Fruit fly (Drosophila melanogaster) whole organism, prepupa: Measurements from ENCODE around the gene CG12502.

Source experiments
- Blimp-1 ChIP-seq: fragments of 200-800 bp; sonication (Bioruptor generic); optimal IDR thresholded peaks from 3 replicates; lab custom pipeline; 2017; ENCODE audit warnings: missing biosample characterization, missing genetic modification characterization, mild to moderate bottlenecking, moderate library complexity, missing genetic modification reagents
- CG10631 ChIP-seq: fragments of 200-800 bp; sonication (Bioruptor generic); optimal IDR thresholded peaks from 2 replicates; lab custom pipeline; 2016; ENCODE audit warnings: missing biosample characterization, missing genetic modification characterization
- CG11294 ChIP-seq: fragments of 200-800 bp; sonication (Bioruptor generic); IDR thresholded peaks from 2 replicates; pipeline ENCODE4 v1.3.6; 2022; ENCODE audit warnings: missing biosample characterization, missing genetic modification characterization
- CG11762 ChIP-seq: fragments of 200-800 bp; sonication (Bioruptor generic); optimal IDR thresholded peaks from 3 replicates; lab custom pipeline; 2016; ENCODE audit warnings: missing biosample characterization, missing genetic modification characterization; ENCODE audit not compliant: insufficient read depth
- CG11902 ChIP-seq: fragments of 200-800 bp; sonication (Bioruptor generic); optimal IDR thresholded peaks from 3 replicates; lab custom pipeline; 2016; ENCODE audit warnings: missing biosample characterization, missing genetic modification characterization
- CG15336 ChIP-seq: fragments of 200-800 bp; sonication (Bioruptor generic); IDR thresholded peaks from 2 replicates; pipeline ENCODE4 v1.3.6; 2022; ENCODE audit warnings: missing biosample characterization, missing genetic modification characterization
- CG1621 ChIP-seq: fragments of 200-800 bp; sonication (Bioruptor generic); optimal IDR thresholded peaks from 3 replicates; lab custom pipeline; 2018; ENCODE audit warnings: missing biosample characterization, mild to moderate bottlenecking, missing genetic modification characterization
- CG16779 ChIP-seq: fragments of 200-800 bp; sonication (Bioruptor generic); optimal IDR thresholded peaks from 3 replicates; lab custom pipeline; 2017; ENCODE audit warnings: missing biosample characterization, mild to moderate bottlenecking, missing genetic modification characterization
- CG3032 ChIP-seq: fragments of 200-800 bp; optimal IDR thresholded peaks from 2 replicates; lab custom pipeline; 2019; ENCODE audit warnings: missing biosample characterization, mild to moderate bottlenecking, missing genetic modification characterization, moderate library complexity
- CG31627 ChIP-seq: fragments of 200-800 bp; sonication (Bioruptor generic); optimal IDR thresholded peaks from 3 replicates; lab custom pipeline; 2016; ENCODE audit warnings: missing biosample characterization, missing genetic modification characterization
- CG32006 ChIP-seq: fragments of 200-800 bp; sonication (Bioruptor generic); optimal IDR thresholded peaks from 3 replicates; lab custom pipeline; 2017; ENCODE audit warnings: missing biosample characterization, mild to moderate bottlenecking, missing genetic modification characterization
- CG34406 ChIP-seq: fragments of 200-800 bp; sonication (Bioruptor generic); optimal IDR thresholded peaks from 3 replicates; lab custom pipeline; 2016; ENCODE audit warnings: missing biosample characterization, missing genetic modification characterization
- CG3919 ChIP-seq: fragments of 200-800 bp; sonication (Bioruptor generic); optimal IDR thresholded peaks from 3 replicates; lab custom pipeline; 2016; ENCODE audit warnings: missing biosample characterization, missing genetic modification characterization
- CG4318 ChIP-seq: fragments of 200-800 bp; sonication (Bioruptor generic); optimal IDR thresholded peaks from 3 replicates; lab custom pipeline; 2017; ENCODE audit warnings: missing biosample characterization, mild to moderate bottlenecking, missing genetic modification characterization
- CG6163 ChIP-seq: fragments of 200-800 bp; sonication (Bioruptor generic); IDR thresholded peaks from 3 replicates; pipeline ENCODE4 v1.3.6; 2022; ENCODE audit warnings: missing biosample characterization, missing genetic modification characterization
- CG6276 ChIP-seq: fragments of 200-800 bp; sonication (Bioruptor generic); optimal IDR thresholded peaks from 2 replicates; lab custom pipeline; 2017; ENCODE audit warnings: missing biosample characterization, mild to moderate bottlenecking, missing genetic modification characterization
- CG6808 ChIP-seq: fragments of 200-800 bp; sonication (Bioruptor generic); optimal IDR thresholded peaks from 3 replicates; lab custom pipeline; 2017; ENCODE audit warnings: missing biosample characterization, missing genetic modification characterization, mild to moderate bottlenecking, moderate library complexity, missing genetic modification reagents
- CG6854 ChIP-seq: fragments of 200-800 bp; sonication (Bioruptor generic); optimal IDR thresholded peaks from 2 replicates; lab custom pipeline; 2017; ENCODE audit warnings: missing biosample characterization, mild to moderate bottlenecking, missing genetic modification characterization
- CG7368 ChIP-seq: fragments of 200-800 bp; sonication (Bioruptor generic); optimal IDR thresholded peaks from 3 replicates; lab custom pipeline; 2016; ENCODE audit warnings: missing biosample characterization, missing genetic modification characterization
- CG8119 ChIP-seq: fragments of 200-800 bp; sonication (Bioruptor generic); IDR thresholded peaks from 3 replicates; pipeline ENCODE4 v1.3.6; 2022; ENCODE audit warnings: missing biosample characterization, missing genetic modification characterization
- CG8319 ChIP-seq: fragments of 200-800 bp; sonication (Bioruptor generic); optimal IDR thresholded peaks from 3 replicates; lab custom pipeline; 2016; ENCODE audit warnings: missing biosample characterization, missing genetic modification characterization
- CG8632 ChIP-seq: fragments of 200-800 bp; sonication (Bioruptor generic); optimal IDR thresholded peaks from 3 replicates; lab custom pipeline; 2016; ENCODE audit warnings: missing biosample characterization, missing genetic modification characterization
- Eip75B ChIP-seq: fragments of 200-800 bp; sonication (Bioruptor generic); optimal IDR thresholded peaks from 3 replicates; lab custom pipeline; 2016; ENCODE audit warnings: missing biosample characterization, missing genetic modification characterization
- Eip78C ChIP-seq: fragments of 200-800 bp; sonication (Bioruptor generic); peaks from one replicate; lab custom pipeline; 2016; ENCODE audit warnings: missing biosample characterization, missing genetic modification characterization
- Ets21C ChIP-seq: fragments of 200-800 bp; sonication (Bioruptor generic); optimal IDR thresholded peaks from 3 replicates; lab custom pipeline; 2016; ENCODE audit warnings: missing biosample characterization, missing genetic modification characterization
- Ets96B ChIP-seq: fragments of 200-800 bp; optimal IDR thresholded peaks from 2 replicates; lab custom pipeline; 2019; ENCODE audit warnings: missing biosample characterization, mild to moderate bottlenecking, missing genetic modification characterization, moderate library complexity
- Hr38 ChIP-seq: sonication (Bioruptor generic); optimal IDR thresholded peaks from 2 replicates; lab custom pipeline; 2016; ENCODE audit warnings: missing biosample characterization, missing genetic modification characterization
- Lpt ChIP-seq: fragments of 200-800 bp; sonication (Bioruptor generic); optimal IDR thresholded peaks from 3 replicates; lab custom pipeline; 2016; ENCODE audit warnings: missing biosample characterization, missing genetic modification characterization
- Met ChIP-seq: fragments of 200-800 bp; sonication (Bioruptor generic); optimal IDR thresholded peaks from 3 replicates; lab custom pipeline; 2016; ENCODE audit warnings: missing biosample characterization, missing genetic modification characterization
- OdsH ChIP-seq: fragments of 200-800 bp; sonication (Bioruptor generic); optimal IDR thresholded peaks from 3 replicates; lab custom pipeline; 2016; ENCODE audit warnings: missing biosample characterization, missing genetic modification characterization
- Smox ChIP-seq: fragments of 200-800 bp; sonication (Bioruptor generic); optimal IDR thresholded peaks from 3 replicates; lab custom pipeline; 2016; ENCODE audit warnings: missing biosample characterization, missing genetic modification characterization
- Sox102F ChIP-seq: fragments of 200-800 bp; sonication (Bioruptor generic); optimal IDR thresholded peaks from 2 replicates; lab custom pipeline; 2016; ENCODE audit warnings: missing biosample characterization, mild to moderate bottlenecking, missing genetic modification characterization
- Sox15 ChIP-seq: fragments of 200-800 bp; sonication (Bioruptor generic); optimal IDR thresholded peaks from 3 replicates; lab custom pipeline; 2016; ENCODE audit warnings: missing biosample characterization, missing genetic modification characterization
- achi ChIP-seq: fragments of 200-800 bp; sonication (Bioruptor generic); optimal IDR thresholded peaks from 3 replicates; lab custom pipeline; 2016; ENCODE audit warnings: missing biosample characterization, missing genetic modification characterization
- cyc ChIP-seq: fragments of 200-800 bp; sonication (Bioruptor generic); optimal IDR thresholded peaks from 3 replicates; lab custom pipeline; 2016; ENCODE audit warnings: missing biosample characterization, missing genetic modification characterization
- dsx ChIP-seq: fragments of 200-800 bp; optimal IDR thresholded peaks from 3 replicates; lab custom pipeline; 2019; ENCODE audit warnings: missing biosample characterization, mild to moderate bottlenecking, missing genetic modification characterization, moderate library complexity; ENCODE audit not compliant: poor library complexity, severe bottlenecking
- eg ChIP-seq: fragments of 200-800 bp; sonication (Bioruptor generic); IDR thresholded peaks from 3 replicates; pipeline ENCODE4 v1.3.6; 2022; ENCODE audit warnings: missing biosample characterization, missing genetic modification characterization
- esn ChIP-seq: fragments of 200-800 bp; sonication (Bioruptor generic); optimal IDR thresholded peaks from 2 replicates; lab custom pipeline; 2016; ENCODE audit warnings: missing biosample characterization, mild to moderate bottlenecking, missing genetic modification characterization, moderate library complexity
- fd59A ChIP-seq: fragments of 200-800 bp; sonication (Bioruptor generic); optimal IDR thresholded peaks from 2 replicates; lab custom pipeline; 2017; ENCODE audit warnings: missing biosample characterization, mild to moderate bottlenecking, missing genetic modification characterization, missing genetic modification reagents
- lz ChIP-seq: fragments of 200-800 bp; sonication (Bioruptor generic); optimal IDR thresholded peaks from 3 replicates; lab custom pipeline; 2016; ENCODE audit warnings: missing biosample characterization, missing genetic modification characterization
- net ChIP-seq: fragments of 200-800 bp; sonication (Bioruptor generic); optimal IDR thresholded peaks from 3 replicates; lab custom pipeline; 2016; ENCODE audit warnings: missing biosample characterization, missing genetic modification characterization
- pdm3 ChIP-seq: fragments of 200-800 bp; sonication (Bioruptor generic); optimal IDR thresholded peaks from 3 replicates; lab custom pipeline; 2016; ENCODE audit warnings: missing biosample characterization, missing genetic modification characterization
- salr ChIP-seq, 2 experiments: fragments of 200-800 bp; sonication (Bioruptor generic); optimal IDR thresholded peaks; 3 replicates each; lab custom pipeline; 2016 to 2018; ENCODE audit warnings: missing biosample characterization in 2 of 2, missing genetic modification characterization in 2 of 2, mild to moderate bottlenecking in 1 of 2
- spab ChIP-seq: fragments of 200-800 bp; sonication (Bioruptor generic); optimal IDR thresholded peaks from 2 replicates; lab custom pipeline; 2017; ENCODE audit warnings: missing biosample characterization, mild to moderate bottlenecking, missing genetic modification characterization, missing genetic modification reagents
- ss ChIP-seq, 2 experiments: fragments of 200-800 bp; sonication (Bioruptor generic); optimal IDR thresholded peaks; 2 replicates in 1 of 2; 3 replicates in 1 of 2; lab custom pipeline; 2017 to 2018; ENCODE audit warnings: mild to moderate bottlenecking in 2 of 2, missing biosample characterization in 2 of 2, missing genetic modification characterization in 2 of 2, moderate library complexity in 1 of 2
- svp ChIP-seq: fragments of 200-800 bp; sonication (Bioruptor generic); peaks from one replicate; lab custom pipeline; 2016; ENCODE audit warnings: missing biosample characterization, missing genetic modification characterization
- topi ChIP-seq: fragments of 200-800 bp; sonication (Bioruptor generic); optimal IDR thresholded peaks from 3 replicates; lab custom pipeline; 2016; ENCODE audit warnings: missing biosample characterization, missing genetic modification characterization
- vri ChIP-seq: fragments of 200-800 bp; sonication (Bioruptor generic); optimal IDR thresholded peaks from 3 replicates; lab custom pipeline; 2016; ENCODE audit warnings: missing biosample characterization, mild to moderate bottlenecking, missing genetic modification characterization

The CG12502 gene

dm6 chr3L:904364-904763 lies 39.2 kb downstream of the CG12502 start (continued):
- peak; percentile 69 for TF ChIP-seq CG3919 (GFP tag; lab: Kevin White, UChicago)
- peak; percentile 80 for TF ChIP-seq Eip78C
- peak; percentile 61 for TF ChIP-seq CG31627 (GFP tag; lab: Kevin White, UChicago)
- no peak for TF ChIP-seq eg (GFP tag; lab: Robert Waterston, UW)
- TF ChIP-seq CG16779 (tag; lab: Kevin White, UChicago): no peak
- peak; percentile 56; the same call in 2 of the 3 replicates for TF ChIP-seq CG6163
- TF ChIP-seq Eip75B: peak; percentile 40
- TF ChIP-seq fd59A (GFP tag; lab: Kevin White, UChicago): peak; percentile 22
- TF ChIP-seq cyc (GFP tag; lab: Kevin White, UChicago): peak; percentile 73
- TF ChIP-seq CG4318 (GFP tag; lab: Kevin White, UChicago): no peak
- TF ChIP-seq vri (GFP tag; lab: Kevin White, UChicago): peak; percentile 49
- TF ChIP-seq Blimp-1 (GFP tag; lab: Kevin White, UChicago): peak; percentile 4
- no peak for TF ChIP-seq CG6276 (GFP tag; lab: Kevin White, UChicago)
- peak; percentile 76 for TF ChIP-seq svp (GFP tag; lab: Kevin White, UChicago)

DNA sequence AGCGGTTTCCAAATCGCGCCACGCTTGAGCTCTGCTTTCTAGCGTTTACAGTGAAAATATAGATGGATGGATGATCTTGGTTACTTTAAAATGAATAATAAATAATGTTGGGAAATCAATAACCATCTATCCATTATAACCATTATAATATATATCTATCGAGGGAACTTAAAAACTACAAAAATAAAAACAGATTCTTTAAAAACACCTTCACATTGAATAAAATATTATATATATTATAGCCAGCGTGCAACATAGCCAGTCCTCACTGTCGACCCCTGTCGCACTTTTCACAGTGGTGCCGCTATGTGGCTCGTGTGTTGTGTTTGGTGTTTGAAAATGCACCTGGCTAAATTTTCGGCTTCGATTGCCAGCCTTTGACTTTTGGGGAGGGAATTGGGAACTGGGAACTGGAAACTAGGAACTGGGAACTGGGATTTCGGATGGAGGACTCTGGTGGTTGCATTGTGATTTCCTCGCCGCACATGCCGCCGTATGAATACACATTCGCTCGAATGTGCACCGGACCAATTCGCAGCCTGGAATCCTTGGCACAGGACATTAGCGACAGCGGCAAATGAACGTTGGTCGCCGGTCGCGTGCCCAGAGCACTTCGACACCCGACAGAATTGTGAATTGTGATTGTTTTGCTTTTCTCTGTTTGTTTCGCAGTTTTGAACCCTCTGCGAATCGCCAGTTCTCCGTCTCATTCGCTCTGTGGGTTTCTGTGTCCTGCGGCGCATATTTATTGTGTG lies 40.0 kb downstream of the CG12502 start:
- no peak for TF ChIP-seq CG32006 (GFP tag; lab: Kevin White, UChicago)
- no peak for TF ChIP-seq OdsH (GFP tag; lab: Kevin White, UChicago)
- no peak for TF ChIP-seq esn (GFP tag; lab: Kevin White, UChicago)
- no peak for TF ChIP-seq CG6163
- TF ChIP-seq Blimp-1 (GFP tag; lab: Kevin White, UChicago): no peak
- no peak for TF ChIP-seq CG3919 (GFP tag; lab: Kevin White, UChicago)
- no peak for TF ChIP-seq CG8319 (GFP tag; lab: Kevin White, UChicago)
- TF ChIP-seq CG15336 (GFP tag; lab: Robert Waterston, UW): no peak
- no peak for TF ChIP-seq Hr38 (GFP tag; lab: Kevin White, UChicago)
- TF ChIP-seq CG7368 (GFP tag; lab: Kevin White, UChicago): no peak
- no peak for TF ChIP-seq pdm3
- TF ChIP-seq CG8632 (GFP tag; lab: Kevin White, UChicago): no peak
- no peak for TF ChIP-seq CG4318 (GFP tag; lab: Kevin White, UChicago)
- no peak for TF ChIP-seq spab (GFP tag; lab: Kevin White, UChicago)
- TF ChIP-seq net (GFP tag; lab: Kevin White, UChicago): no peak
- no peak for TF ChIP-seq cyc (GFP tag; lab: Kevin White, UChicago)
- TF ChIP-seq ss (GFP tag; optimal IDR thresholded peaks at IDR 0.05; lab: Kevin White, UChicago): no peak
- TF ChIP-seq Lpt: no peak
- no peak for TF ChIP-seq CG8119 (GFP tag; lab: Robert Waterston, UW)
- no peak for TF ChIP-seq CG11762 (GFP tag; lab: Kevin White, UChicago)
- peak; percentile 17 for TF ChIP-seq CG3032 (tag; lab: Kevin White, UChicago)
- no peak for TF ChIP-seq CG6276 (GFP tag; lab: Kevin White, UChicago)
- TF ChIP-seq Smox: peak; percentile 28
- TF ChIP-seq lz (GFP tag; lab: Kevin White, UChicago): no peak
- no peak for TF ChIP-seq CG16779 (tag; lab: Kevin White, UChicago)
- TF ChIP-seq CG1621 (tag; lab: Kevin White, UChicago): no peak
- TF ChIP-seq CG6808 (GFP tag; lab: Kevin White, UChicago): no peak
- no peak for TF ChIP-seq dsx (GFP tag; lab: Kevin White, UChicago)
- no peak for TF ChIP-seq CG10631
- TF ChIP-seq topi (GFP tag; lab: Kevin White, UChicago): no peak
- TF ChIP-seq CG34406: no peak
- TF ChIP-seq achi (GFP tag; lab: Kevin White, UChicago): no peak
- no peak for TF ChIP-seq CG6854
- no peak for TF ChIP-seq eg (GFP tag; lab: Robert Waterston, UW)
- no peak for TF ChIP-seq CG11294
- no peak for TF ChIP-seq Ets21C (GFP tag; lab: Kevin White, UChicago)
- no peak for TF ChIP-seq salr (GFP tag; optimal IDR thresholded peaks at IDR 0.05; lab: Kevin White, UChicago)
- no peak for TF ChIP-seq svp (GFP tag; lab: Kevin White, UChicago)
- TF ChIP-seq Ets96B (tag; lab: Kevin White, UChicago): peak; percentile 15
- peak; percentile 40 for TF ChIP-seq Met
- no peak for TF ChIP-seq Sox102F (GFP tag; lab: Kevin White, UChicago)
- TF ChIP-seq CG11902 (GFP tag; lab: Kevin White, UChicago): no peak
- TF ChIP-seq Sox15 (GFP tag; lab: Kevin White, UChicago): no peak
